Fruit fly (Drosophila melanogaster): ENCODE results near the gene Sprn.

- TF ChIP-seq CG14711 (tag; optimal IDR thresholded peaks at IDR 0.05) (no peak), CG1620 (GFP tag; optimal IDR thresholded peaks at IDR 0.05) (no peak)
Observed at dm6 chr3L:11925382-11925781, 46.5 kb downstream of the Sprn start.
